Worm (Caenorhabditis elegans) whole organism, late embryonic: ENCODE results near the gene C14E2.1.

Experiments used
- C38D4.7 ChIP-seq: fragments of 200-800 bp; sonication (Bioruptor generic); optimal IDR thresholded peaks from 2 replicates; lab custom pipeline; 2018; ENCODE audit warnings: mild to moderate bottlenecking, missing genetic modification characterization, moderate library complexity, missing compliant biosample characterization
- F13H6.1 ChIP-seq: sonication (generic microtip); optimal IDR thresholded peaks from 2 replicates; lab custom pipeline; 2016; ENCODE audit warnings: missing genetic modification characterization, missing compliant biosample characterization
- K09A11.1 ChIP-seq: sonication (generic microtip); optimal IDR thresholded peaks from 2 replicates; lab custom pipeline; 2017; ENCODE audit warnings: antibody characterized with exemption, mild to moderate bottlenecking, missing genetic modification characterization, missing compliant biosample characterization; ENCODE audit not compliant: insufficient read depth
- Y22D7AL.16 ChIP-seq: sonication (generic microtip); optimal IDR thresholded peaks from 2 replicates; lab custom pipeline; 2016; ENCODE audit warnings: missing genetic modification characterization, missing compliant biosample characterization
- ahr-1 ChIP-seq: sonication (generic microtip); optimal IDR thresholded peaks from 2 replicates; lab custom pipeline; 2016; ENCODE audit warnings: missing genetic modification characterization, missing compliant biosample characterization
- ama-1 ChIP-seq: fragments of 150-350 bp; optimal IDR thresholded peaks from 2 replicates; lab custom pipeline; 2014
- ceh-18 ChIP-seq: sonication (generic microtip); optimal IDR thresholded peaks from 2 replicates; lab custom pipeline; 2016; ENCODE audit warnings: missing genetic modification characterization, missing compliant biosample characterization
- ceh-19 ChIP-seq: fragments of 200-800 bp; sonication (Bioruptor generic); optimal IDR thresholded peaks from 2 replicates; lab custom pipeline; 2018; ENCODE audit warnings: mild to moderate bottlenecking, missing genetic modification characterization, missing compliant biosample characterization
- ceh-24 ChIP-seq: sonication (generic microtip); optimal IDR thresholded peaks from 2 replicates; lab custom pipeline; 2016; ENCODE audit warnings: mild to moderate bottlenecking, missing genetic modification characterization, missing compliant biosample characterization
- ceh-31 ChIP-seq: sonication (generic microtip); optimal IDR thresholded peaks from 2 replicates; lab custom pipeline; 2016; ENCODE audit warnings: missing genetic modification characterization, missing compliant biosample characterization
- ceh-34 ChIP-seq: sonication (generic microtip); optimal IDR thresholded peaks from 2 replicates; lab custom pipeline; 2016; ENCODE audit warnings: mild to moderate bottlenecking, missing genetic modification characterization, missing compliant biosample characterization
- ceh-48 ChIP-seq: sonication (generic microtip); optimal IDR thresholded peaks from 2 replicates; lab custom pipeline; 2016; ENCODE audit warnings: missing genetic modification characterization, inconsistent platforms, missing compliant biosample characterization
- che-1 ChIP-seq: sonication (generic microtip); optimal IDR thresholded peaks from 2 replicates; lab custom pipeline; 2016; ENCODE audit warnings: mild to moderate bottlenecking, missing genetic modification characterization, missing compliant biosample characterization
- dve-1 ChIP-seq: sonication (generic microtip); optimal IDR thresholded peaks from 2 replicates; lab custom pipeline; 2017; ENCODE audit warnings: antibody characterized with exemption, mild to moderate bottlenecking, missing genetic modification characterization, missing compliant biosample characterization
- elt-2 ChIP-seq: sonication (generic microtip); optimal IDR thresholded peaks from 2 replicates; lab custom pipeline; 2016; ENCODE audit warnings: missing genetic modification reagents, missing genetic modification characterization, missing compliant biosample characterization
- fkh-10 ChIP-seq: fragments of 150-350 bp; optimal IDR thresholded peaks from 2 replicates; lab custom pipeline; 2014; ENCODE audit warnings: missing biosample characterization, missing genetic modification reagents, missing genetic modification characterization
- fkh-6 ChIP-seq: sonication (generic microtip); optimal IDR thresholded peaks from 2 replicates; lab custom pipeline; 2016; ENCODE audit warnings: missing genetic modification characterization, missing compliant biosample characterization
- gmeb-2 ChIP-seq: sonication (generic microtip); optimal IDR thresholded peaks from 2 replicates; lab custom pipeline; 2016; ENCODE audit warnings: missing genetic modification characterization, inconsistent platforms, missing compliant biosample characterization
- hlh-13 ChIP-seq: fragments of 200-800 bp; sonication (Bioruptor generic); optimal IDR thresholded peaks from 2 replicates; lab custom pipeline; 2018; ENCODE audit warnings: mild to moderate bottlenecking, missing genetic modification characterization, missing compliant biosample characterization
- hlh-15 ChIP-seq: sonication (generic microtip); optimal IDR thresholded peaks from 2 replicates; lab custom pipeline; 2016; ENCODE audit warnings: missing genetic modification characterization, missing compliant biosample characterization
- hlh-30 ChIP-seq: sonication (generic microtip); optimal IDR thresholded peaks from 2 replicates; lab custom pipeline; 2017; ENCODE audit warnings: antibody characterized with exemption, missing genetic modification characterization, missing compliant biosample characterization; ENCODE audit not compliant: insufficient read depth
- lin-11 ChIP-seq: fragments of 200-800 bp; sonication (Bioruptor generic); optimal IDR thresholded peaks from 2 replicates; lab custom pipeline; 2018; ENCODE audit warnings: mild to moderate bottlenecking, missing genetic modification characterization, missing compliant biosample characterization
- madf-2 ChIP-seq: sonication (generic microtip); optimal IDR thresholded peaks from 2 replicates; lab custom pipeline; 2017; ENCODE audit warnings: missing genetic modification characterization, missing compliant biosample characterization
- nhr-11 ChIP-seq: fragments of 150-350 bp; optimal IDR thresholded peaks from 2 replicates; lab custom pipeline; 2014; ENCODE audit warnings: missing biosample characterization, missing genetic modification characterization
- npax-4 ChIP-seq: sonication (generic microtip); optimal IDR thresholded peaks from 2 replicates; lab custom pipeline; 2016; ENCODE audit warnings: missing genetic modification characterization, missing compliant biosample characterization
- pag-3 ChIP-seq: sonication (generic microtip); optimal IDR thresholded peaks from 2 replicates; lab custom pipeline; 2016; ENCODE audit warnings: missing compliant biosample characterization, missing genetic modification characterization, borderline replicate concordance
- pat-9 ChIP-seq: fragments of 200-800 bp; sonication (Bioruptor generic); optimal IDR thresholded peaks from 2 replicates; lab custom pipeline; 2018; ENCODE audit warnings: mild to moderate bottlenecking, missing genetic modification characterization, moderate library complexity, missing compliant biosample characterization
- pax-1 ChIP-seq: fragments of 150-350 bp; optimal IDR thresholded peaks from 2 replicates; lab custom pipeline; 2014; ENCODE audit warnings: missing biosample characterization, missing genetic modification characterization
- pha-2 ChIP-seq: sonication (generic microtip); optimal IDR thresholded peaks from 2 replicates; lab custom pipeline; 2017; ENCODE audit warnings: mild to moderate bottlenecking, missing genetic modification characterization, missing compliant biosample characterization
- pros-1 ChIP-seq: fragments of 150-350 bp; optimal IDR thresholded peaks from 2 replicates; lab custom pipeline; 2014; ENCODE audit warnings: missing biosample characterization, missing genetic modification reagents, missing genetic modification characterization
- sox-2 ChIP-seq: fragments of 200-800 bp; sonication (Bioruptor generic); IDR thresholded peaks from 2 replicates; pipeline ENCODE4 v1.3.6; 2022; ENCODE audit warnings: missing genetic modification reagents, missing genetic modification characterization, missing compliant biosample characterization
- sox-4 ChIP-seq: sonication (generic microtip); optimal IDR thresholded peaks from 2 replicates; lab custom pipeline; 2017; ENCODE audit warnings: mild to moderate bottlenecking, missing genetic modification characterization, inconsistent platforms, missing compliant biosample characterization
- syd-9 ChIP-seq: sonication (generic microtip); optimal IDR thresholded peaks from 2 replicates; lab custom pipeline; 2016; ENCODE audit warnings: mild to moderate bottlenecking, missing genetic modification characterization, moderate library complexity, missing compliant biosample characterization
- unc-42 ChIP-seq: sonication (generic microtip); optimal IDR thresholded peaks from 2 replicates; lab custom pipeline; 2016; ENCODE audit warnings: missing genotype, missing genetic modification characterization, missing compliant biosample characterization
- unc-55 ChIP-seq: sonication (generic microtip); optimal IDR thresholded peaks from 2 replicates; lab custom pipeline; 2017; ENCODE audit warnings: missing biosample characterization, missing genetic modification reagents, missing genetic modification characterization
- unc-86 ChIP-seq: sonication (generic microtip); optimal IDR thresholded peaks from 2 replicates; lab custom pipeline; 2016; ENCODE audit warnings: missing genetic modification characterization, missing compliant biosample characterization
- ztf-16 ChIP-seq: sonication (generic microtip); optimal IDR thresholded peaks from 2 replicates; lab custom pipeline; 2017; ENCODE audit warnings: missing genetic modification characterization, missing compliant biosample characterization

Gene C14E2.1

DNA sequence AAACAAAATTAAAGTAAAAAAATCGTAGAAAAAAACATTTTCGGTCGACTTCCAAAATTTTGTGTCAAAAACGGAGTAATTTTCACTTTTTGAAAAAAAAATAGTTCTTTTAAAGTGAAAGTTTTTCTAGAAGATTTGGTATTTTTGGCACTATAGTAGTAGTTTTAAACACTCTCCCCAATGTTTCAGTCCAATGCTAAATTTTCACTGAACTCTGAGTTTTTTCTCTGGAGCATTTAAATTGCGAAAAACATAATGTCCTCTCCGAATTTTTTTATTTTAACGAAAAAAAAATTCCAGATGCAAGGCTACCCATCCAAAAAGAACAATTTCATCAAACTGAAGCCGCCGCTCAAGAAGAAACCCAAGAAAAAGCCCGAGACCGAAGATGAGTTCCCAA lies 10.2 kb upstream of the C14E2.1 start, which contains the start of gene C14E2.7:
C14E2.7 (plus strand) TSS at position 301 of the 400 bp plus-strand sequence.
- TF ChIP-seq syd-9 (tag; lab: Kevin White, UChicago), result no peak
- no peak for TF ChIP-seq ahr-1 (tag; lab: Kevin White, UChicago)
- TF ChIP-seq pros-1, result no peak
- no peak for TF ChIP-seq ceh-48 (tag; lab: Kevin White, UChicago)
- TF ChIP-seq hlh-13 (GFP tag; lab: Kevin White, UChicago), result no peak
- no peak for TF ChIP-seq sox-2 (GFP tag; lab: Robert Waterston, UW)
- no peak for TF ChIP-seq unc-42
- TF ChIP-seq K09A11.1 (tag; lab: Kevin White, UChicago), result no peak
- no peak for TF ChIP-seq ceh-24 (tag; lab: Kevin White, UChicago)
- TF ChIP-seq lin-11 (tag; lab: Kevin White, UChicago), result no peak
- no peak for TF ChIP-seq pax-1
- no peak for TF ChIP-seq elt-2 (tag; lab: Kevin White, UChicago)
- no peak for TF ChIP-seq ama-1 (lab: Kevin White, UChicago)

DNA sequence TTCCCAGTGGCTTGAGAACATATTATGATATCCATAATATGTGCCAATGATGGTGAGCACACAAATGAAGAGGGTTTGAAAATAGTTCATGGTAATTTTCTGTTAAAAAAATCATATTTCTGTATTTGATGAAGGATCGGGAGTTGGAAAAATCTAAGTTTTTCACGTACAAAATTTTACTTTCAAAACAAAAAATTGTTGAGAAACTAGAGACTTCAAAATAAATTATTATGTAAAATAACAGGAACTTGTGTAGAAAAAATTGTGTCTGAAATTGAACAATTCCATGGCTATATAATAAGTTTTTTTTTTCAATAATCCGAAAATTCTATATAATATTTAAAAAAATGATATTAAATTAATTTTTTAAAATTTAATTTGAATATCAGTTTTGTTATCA lies 5.0 kb upstream of the C14E2.1 start, which contains the start of gene C14E2.4:
C14E2.4 (minus strand) TSS at position 101 of the 400 bp plus-strand sequence.
- TF ChIP-seq unc-55 (GFP tag; lab: Kevin White, UChicago), result no peak
- TF ChIP-seq pag-3 (tag; lab: Kevin White, UChicago), result no peak
- no peak for TF ChIP-seq madf-2 (tag; lab: Kevin White, UChicago)
- TF ChIP-seq F13H6.1, result no peak
- TF ChIP-seq Y22D7AL.16 (tag; lab: Kevin White, UChicago), result no peak
- no peak for TF ChIP-seq sox-4 (tag; lab: Kevin White, UChicago)
- TF ChIP-seq sox-2 (GFP tag; lab: Robert Waterston, UW), result no peak
- no peak for TF ChIP-seq fkh-6
- TF ChIP-seq hlh-15 (tag; lab: Kevin White, UChicago), result no peak
- TF ChIP-seq gmeb-2 (tag; lab: Kevin White, UChicago), result no peak
- no peak for TF ChIP-seq pha-2 (tag; lab: Kevin White, UChicago)
- TF ChIP-seq dve-1 (tag; lab: Kevin White, UChicago), result no peak
- TF ChIP-seq ceh-34 (tag; lab: Kevin White, UChicago), result no peak
- TF ChIP-seq che-1 (tag; lab: Kevin White, UChicago), result no peak
- TF ChIP-seq ceh-18, result no peak
- no peak for TF ChIP-seq pax-1
- TF ChIP-seq pat-9 (tag; lab: Kevin White, UChicago), result no peak

DNA sequence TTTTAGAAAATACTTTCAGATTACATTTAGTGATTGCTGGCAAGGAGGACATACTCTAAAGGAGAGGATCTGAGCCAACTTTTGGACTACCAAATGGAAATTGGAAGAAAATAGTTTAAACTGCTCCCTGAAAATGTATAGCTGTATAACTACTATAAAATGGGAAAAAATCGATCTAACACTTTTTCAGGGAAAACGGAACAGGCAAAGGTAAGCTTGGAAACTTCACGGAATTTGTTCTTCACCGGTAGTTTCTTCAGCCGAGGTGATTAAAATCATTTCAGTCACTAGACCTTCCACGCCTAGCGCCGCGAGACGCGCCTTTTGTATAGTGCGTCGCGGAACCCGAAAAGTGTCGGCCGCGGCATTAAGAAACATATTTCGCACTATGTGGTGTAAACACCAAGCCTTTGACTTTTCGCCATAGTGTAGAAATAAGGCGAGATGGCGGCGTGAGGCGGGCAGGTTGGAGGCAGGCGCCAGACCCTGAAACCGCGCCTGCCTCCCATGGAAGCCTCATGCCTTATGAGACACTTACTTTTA lies 905 bp upstream of the C14E2.1 start, which contains the start of gene C14E2.5:
C14E2.5 (minus strand) TSS at position 51 of the 543 bp plus-strand sequence.
- no peak for TF ChIP-seq fkh-6
- TF ChIP-seq hlh-30 (tag; lab: Kevin White, UChicago), result no peak
- no peak for TF ChIP-seq unc-86 (tag; lab: Kevin White, UChicago)
- TF ChIP-seq K09A11.1 (tag; lab: Kevin White, UChicago), result no peak
- TF ChIP-seq gmeb-2 (tag; lab: Kevin White, UChicago), result no peak
- no peak for TF ChIP-seq npax-4 (tag; lab: Kevin White, UChicago)
- TF ChIP-seq ceh-19 (GFP tag; lab: Kevin White, UChicago), result no peak
- TF ChIP-seq elt-2 (tag; lab: Kevin White, UChicago), result no peak
- TF ChIP-seq F13H6.1, result no peak
- no peak for TF ChIP-seq fkh-10 (GFP tag; lab: Kevin White, UChicago)
- TF ChIP-seq nhr-11, result no peak
- TF ChIP-seq C38D4.7 (GFP tag; lab: Kevin White, UChicago), result no peak
- no peak for TF ChIP-seq ztf-16
- no peak for TF ChIP-seq ceh-31
- TF ChIP-seq ceh-34 (tag; lab: Kevin White, UChicago), result no peak
